Worm (Caenorhabditis elegans) whole organism, young adult: ENCODE results near the gene T02C12.5.

Experiments used
- B0336.3 ChIP-seq: fragments of 200-800 bp; sonication (Bioruptor generic); IDR thresholded peaks from 2 replicates; pipeline ENCODE4 v1.3.6; 2022; ENCODE audit warnings: missing genetic modification characterization, missing compliant biosample characterization
- F37B4.10 ChIP-seq: fragments of 200-800 bp; sonication (Bioruptor generic); IDR thresholded peaks from 2 replicates; pipeline ENCODE4 v1.3.6; 2022; ENCODE audit warnings: missing genetic modification characterization, missing compliant biosample characterization
- F57C9.4 ChIP-seq: sonication (generic microtip); optimal IDR thresholded peaks from 2 replicates; lab custom pipeline; 2017; ENCODE audit warnings: mild to moderate bottlenecking, missing genetic modification characterization, missing compliant biosample characterization
- Y79H2A.3 ChIP-seq: fragments of 200-800 bp; sonication (Bioruptor generic); conservative IDR thresholded peaks from 2 replicates; pipeline ENCODE4 v1.3.6; 2022; ENCODE audit warnings: missing genetic modification reagents, missing genetic modification characterization, missing compliant biosample characterization
- ama-1 ChIP-seq, 3 experiments: fragments of 150-350 bp in 1 of 3; sonication (generic microtip) in 2 of 3; optimal IDR thresholded peaks; 2 replicates each; lab custom pipeline; 2014 to 2018; ENCODE audit warnings: missing biosample characterization in 2 of 3, missing genetic modification characterization in 2 of 3, missing genetic modification reagents in 2 of 3
- atf-7 ChIP-seq: sonication (generic microtip); optimal IDR thresholded peaks from 2 replicates; lab custom pipeline; 2017; ENCODE audit warnings: mild to moderate bottlenecking, missing genetic modification characterization, missing compliant biosample characterization
- attf-3 ChIP-seq: fragments of 200-800 bp; sonication (Bioruptor generic); conservative IDR thresholded peaks from 2 replicates; pipeline ENCODE4 v1.3.6; 2022; ENCODE audit warnings: missing genetic modification reagents, missing genetic modification characterization, missing compliant biosample characterization
- attf-5 ChIP-seq: fragments of 200-800 bp; sonication (Bioruptor generic); optimal IDR thresholded peaks from 2 replicates; lab custom pipeline; 2018; ENCODE audit warnings: mild to moderate bottlenecking, missing genetic modification characterization, missing compliant biosample characterization
- bed-2 ChIP-seq: fragments of 200-800 bp; sonication (Bioruptor generic); IDR thresholded peaks from 2 replicates; pipeline ENCODE4 v1.3.6; 2022; ENCODE audit warnings: missing genetic modification reagents, missing genetic modification characterization, missing compliant biosample characterization
- cebp-1 ChIP-seq, 2 experiments: fragments of 200-800 bp in 1 of 2; sonication (Bioruptor generic) in 1 of 2; sonication (generic microtip) in 1 of 2; IDR thresholded peaks in 1 of 2; optimal IDR thresholded peaks in 1 of 2; 2 replicates each; pipeline versions ENCODE4 v1.3.6 to Lab custom; 2017 to 2022; ENCODE audit warnings: missing compliant biosample characterization in 2 of 2, missing genetic modification characterization in 2 of 2, mild to moderate bottlenecking in 1 of 2, missing genetic modification reagents in 1 of 2, moderate library complexity in 1 of 2
- cebp-2 ChIP-seq: fragments of 200-800 bp; sonication (Bioruptor generic); IDR thresholded peaks from 2 replicates; pipeline ENCODE4 v1.3.6; 2022; ENCODE audit warnings: missing genetic modification characterization, missing compliant biosample characterization
- ceh-27 ChIP-seq: fragments of 200-800 bp; sonication (Bioruptor generic); optimal IDR thresholded peaks from 2 replicates; lab custom pipeline; 2018; ENCODE audit warnings: mild to moderate bottlenecking, missing genetic modification characterization, moderate library complexity, missing compliant biosample characterization
- dox-1 ChIP-seq: fragments of 200-800 bp; sonication (Bioruptor generic); IDR thresholded peaks from 2 replicates; pipeline ENCODE4 v1.3.6; 2022; ENCODE audit warnings: missing genetic modification reagents, missing genetic modification characterization, missing compliant biosample characterization
- dpff-1 ChIP-seq: sonication (generic microtip); optimal IDR thresholded peaks from 2 replicates; lab custom pipeline; 2017; ENCODE audit warnings: mild to moderate bottlenecking, missing genetic modification characterization, missing compliant biosample characterization
- dpl-1 ChIP-seq: fragments of 150-350 bp; optimal IDR thresholded peaks from 2 replicates; lab custom pipeline; 2014; ENCODE audit warnings: missing biosample characterization, missing genetic modification reagents, missing genetic modification characterization
- efl-1 ChIP-seq: fragments of 150-350 bp; optimal IDR thresholded peaks from 2 replicates; lab custom pipeline; 2014; ENCODE audit warnings: missing biosample characterization, missing genetic modification reagents, missing genetic modification characterization
- egrh-3 ChIP-seq: fragments of 200-800 bp; sonication (Bioruptor generic); IDR thresholded peaks from 2 replicates; pipeline ENCODE4 v1.3.6; 2022; ENCODE audit warnings: missing genetic modification reagents, missing genetic modification characterization, missing compliant biosample characterization
- ekl-4 ChIP-seq: fragments of 200-800 bp; sonication (Bioruptor generic); IDR thresholded peaks from 2 replicates; pipeline ENCODE4 v1.3.6; 2022; ENCODE audit warnings: missing genetic modification reagents, missing genetic modification characterization, missing compliant biosample characterization
- ets-4 ChIP-seq: fragments of 200-800 bp; sonication (Bioruptor generic); optimal IDR thresholded peaks from 2 replicates; lab custom pipeline; 2018; ENCODE audit warnings: mild to moderate bottlenecking, missing genetic modification characterization, missing compliant biosample characterization
- fkh-3 ChIP-seq: sonication (generic microtip); optimal IDR thresholded peaks from 2 replicates; lab custom pipeline; 2016; ENCODE audit warnings: mild to moderate bottlenecking, missing genetic modification characterization, missing compliant biosample characterization
- hlh-12 ChIP-seq: sonication (generic microtip); optimal IDR thresholded peaks from 2 replicates; lab custom pipeline; 2016; ENCODE audit warnings: missing genetic modification characterization, missing compliant biosample characterization
- hmg-1.2 ChIP-seq: fragments of 200-800 bp; sonication (Bioruptor generic); IDR thresholded peaks from 2 replicates; pipeline ENCODE4 v1.3.6; 2022; ENCODE audit warnings: missing genetic modification reagents, missing genetic modification characterization, missing compliant biosample characterization
- hrde-1 ChIP-seq: sonication (generic microtip); optimal IDR thresholded peaks from 2 replicates; lab custom pipeline; 2016; ENCODE audit warnings: missing genetic modification characterization, mild to moderate bottlenecking, missing compliant biosample characterization, moderate library complexity, missing genotype, missing genetic modification reagents, borderline replicate concordance
- hsf-1 ChIP-seq: fragments of 200-800 bp; sonication (Bioruptor generic); IDR thresholded peaks from 2 replicates; pipeline ENCODE4 v1.3.6; 2022; ENCODE audit warnings: missing genetic modification reagents, missing genetic modification characterization, missing compliant biosample characterization
- madf-3 ChIP-seq: fragments of 200-800 bp; sonication (Bioruptor generic); IDR thresholded peaks from 2 replicates; pipeline ENCODE4 v1.3.6; 2022; ENCODE audit warnings: missing genetic modification reagents, missing genetic modification characterization, missing compliant biosample characterization
- madf-6 ChIP-seq: fragments of 200-800 bp; sonication (Bioruptor generic); IDR thresholded peaks from 2 replicates; pipeline ENCODE4 v1.3.6; 2022; ENCODE audit warnings: missing genetic modification reagents, missing genetic modification characterization, missing compliant biosample characterization
- madf-8 ChIP-seq: fragments of 200-800 bp; sonication (Bioruptor generic); conservative IDR thresholded peaks from 2 replicates; pipeline ENCODE4 v1.3.6; 2022; ENCODE audit warnings: missing genetic modification reagents, missing genetic modification characterization, missing compliant biosample characterization
- nhr-27 ChIP-seq: fragments of 200-800 bp; sonication (Bioruptor generic); optimal IDR thresholded peaks from 2 replicates; lab custom pipeline; 2018; ENCODE audit warnings: mild to moderate bottlenecking, missing genetic modification characterization, moderate library complexity, missing compliant biosample characterization
- nhr-80 ChIP-seq: sonication (generic microtip); optimal IDR thresholded peaks from 2 replicates; lab custom pipeline; 2016; ENCODE audit warnings: missing genetic modification characterization, missing compliant biosample characterization
- pbrm-1 ChIP-seq: fragments of 200-800 bp; sonication (Bioruptor generic); IDR thresholded peaks from 2 replicates; pipeline ENCODE4 v1.3.6; 2022; ENCODE audit warnings: missing genetic modification reagents, missing genetic modification characterization, missing compliant biosample characterization
- snpc-1.1 ChIP-seq: sonication (generic microtip); optimal IDR thresholded peaks from 2 replicates; lab custom pipeline; 2017; ENCODE audit warnings: missing genetic modification characterization, mild to moderate bottlenecking, missing compliant biosample characterization, antibody characterized with exemption, moderate library complexity, missing genotype, missing genetic modification reagents; ENCODE audit not compliant: insufficient read depth
- snpc-3.4 ChIP-seq: sonication (generic microtip); optimal IDR thresholded peaks from 2 replicates; lab custom pipeline; 2017; ENCODE audit warnings: missing genetic modification characterization, mild to moderate bottlenecking, missing compliant biosample characterization, antibody characterized with exemption, moderate library complexity, missing genotype, missing genetic modification reagents
- tlf-1 ChIP-seq: fragments of 200-800 bp; sonication (Bioruptor generic); optimal IDR thresholded peaks from 2 replicates; lab custom pipeline; 2018; ENCODE audit warnings: mild to moderate bottlenecking, missing genetic modification characterization, missing compliant biosample characterization
- ztf-18 ChIP-seq: sonication (generic microtip); optimal IDR thresholded peaks from 2 replicates; lab custom pipeline; 2016; ENCODE audit warnings: missing genotype, mild to moderate bottlenecking, missing genetic modification characterization, missing compliant biosample characterization
- ztf-22 ChIP-seq: fragments of 200-800 bp; sonication (Bioruptor generic); optimal IDR thresholded peaks from 2 replicates; lab custom pipeline; 2018; ENCODE audit warnings: mild to moderate bottlenecking, missing genetic modification characterization, moderate library complexity, missing compliant biosample characterization

T02C12.5 gene

DNA sequence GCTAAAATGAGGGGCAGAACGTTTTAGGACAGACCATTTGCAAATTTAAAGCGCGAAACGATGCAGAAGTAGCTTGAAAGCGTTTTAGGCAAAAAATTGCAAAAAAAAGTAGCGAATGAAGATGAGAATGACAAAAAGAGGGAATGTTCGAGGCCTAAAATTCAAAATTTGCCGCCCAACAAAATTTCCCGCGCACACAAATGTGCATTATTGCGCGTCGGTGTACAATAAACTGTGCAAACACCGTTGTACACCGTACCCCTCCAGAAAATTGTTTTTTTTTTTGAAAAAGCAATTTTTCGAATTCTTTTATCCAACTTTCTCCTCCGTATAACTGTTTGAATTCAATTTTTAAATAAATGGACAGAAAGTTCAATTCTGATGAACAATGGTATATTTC is 8.2 kb downstream of the T02C12.5 start, which contains the start of gene snpc-3.4 (continued):
- TF ChIP-seq hrde-1 (peak; percentile 4), snpc-3.4 (tag; lab: Kevin White, UChicago) (peak; percentile 94), ekl-4 (peak; percentile 88), B0336.3 (peak; percentile 84), dox-1 (peak; percentile 92), F37B4.10 (GFP tag; lab: Robert Waterston, UW) (0 out of 2 replicates have a peak, but pooled peaks have one; percentile 20), F57C9.4 (tag; lab: Kevin White, UChicago) (no peak), bed-2 (GFP tag; lab: Robert Waterston, UW) (0 out of 2 replicates have a peak, but pooled peaks have one; percentile 30), tlf-1 (GFP tag; lab: Kevin White, UChicago) (peak; percentile 94), attf-5 (GFP tag; lab: Kevin White, UChicago) (peak; percentile 13), cebp-2 (no peak), ceh-27 (GFP tag; lab: Kevin White, UChicago) (peak; percentile 71), efl-1 (GFP tag; lab: Kevin White, UChicago) (peak; percentile 99), hlh-12 (no peak), snpc-1.1 (tag; lab: Kevin White, UChicago) (peak; percentile 70), nhr-80 (no peak), fkh-3 (tag; lab: Kevin White, UChicago) (no peak), cebp-1 (GFP tag; IDR thresholded peaks at IDR 0.05; lab: Robert Waterston, UW) (no peak), cebp-1 (tag; optimal IDR thresholded peaks at IDR 0.05; lab: Kevin White, UChicago) (peak; percentile 53), dpl-1 (peak; percentile 96), attf-3 (GFP tag; lab: Robert Waterston, UW) (peak; percentile 63; the same call in 1 of the 2 replicates)

DNA sequence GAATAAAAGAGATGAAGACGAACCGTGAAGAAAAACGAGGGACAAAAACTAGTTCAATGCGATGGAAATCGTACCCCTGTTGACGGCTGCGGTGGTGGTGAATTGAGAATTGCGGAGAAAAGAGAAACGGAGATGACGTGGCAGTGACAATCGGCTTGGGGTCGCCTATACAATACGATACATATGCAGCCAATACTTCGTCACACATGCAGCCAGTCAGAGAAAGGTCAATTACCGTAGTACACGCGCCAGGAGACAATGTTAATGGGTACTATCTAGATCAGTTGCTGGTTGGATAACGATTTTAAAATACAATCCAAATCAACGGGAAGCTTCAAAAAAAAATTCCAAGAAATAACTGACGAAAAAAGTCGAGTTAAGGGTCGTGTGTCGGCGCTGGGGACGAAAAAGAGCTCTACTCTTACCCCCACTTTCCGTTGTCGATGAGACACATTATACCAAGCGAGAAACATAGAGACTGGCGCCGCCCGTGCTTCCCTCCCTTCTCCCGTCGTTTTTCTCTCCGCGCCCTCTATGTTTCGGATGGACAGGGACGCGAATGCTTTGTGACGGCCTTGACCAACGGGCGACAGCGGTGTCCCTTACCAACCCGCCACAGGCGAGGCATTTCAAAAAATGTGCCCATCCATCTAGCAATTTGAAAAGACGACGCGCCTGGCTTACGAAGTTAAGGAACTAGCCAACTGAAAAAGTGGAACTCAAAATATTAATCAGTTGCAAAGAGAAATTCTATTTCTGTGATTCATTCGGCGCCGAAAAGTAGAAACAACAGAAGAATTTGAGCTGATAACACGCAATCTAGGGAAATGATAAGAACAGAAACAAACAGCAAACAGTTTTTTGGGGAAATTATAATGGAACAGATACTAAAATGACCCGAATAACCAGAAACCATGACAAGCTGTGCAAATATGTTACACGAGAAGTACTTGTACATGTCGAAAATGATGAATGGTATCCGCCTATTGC is 9.1 kb downstream of the T02C12.5 start:
- TF ChIP-seq ama-1 (optimal IDR thresholded peaks at IDR 0.05; lab: Kevin White, UChicago) (no peak), ama-1 (GFP tag; optimal IDR thresholded peaks at IDR 0.05; lab: Kevin White, UChicago) (no peak), egrh-3 (GFP tag; lab: Robert Waterston, UW) (peak; percentile 70), ztf-18 (tag; lab: Kevin White, UChicago) (peak; percentile 25), cebp-1 (GFP tag; IDR thresholded peaks at IDR 0.05; lab: Robert Waterston, UW) (peak; percentile 29; the same call in 1 of the 2 replicates), cebp-1 (tag; optimal IDR thresholded peaks at IDR 0.05; lab: Kevin White, UChicago) (peak; percentile 60), pbrm-1 (GFP tag; lab: Robert Waterston, UW) (no peak), hmg-1.2 (GFP tag; lab: Robert Waterston, UW) (no peak), atf-7 (tag; lab: Kevin White, UChicago) (no peak), ztf-22 (GFP tag; lab: Kevin White, UChicago) (no peak), dpff-1 (tag; lab: Kevin White, UChicago) (no peak), hsf-1 (peak; percentile 11; the same call in 1 of the 2 replicates), nhr-27 (tag; lab: Kevin White, UChicago) (peak; percentile 28), madf-6 (GFP tag; lab: Robert Waterston, UW) (no peak), attf-5 (GFP tag; lab: Kevin White, UChicago) (peak; percentile 9), madf-3 (GFP tag; lab: Robert Waterston, UW) (0 out of 2 replicates have a peak, but pooled peaks have one; percentile 1), madf-8 (0 out of 2 replicates have a peak, but pooled peaks have one; percentile 13), Y79H2A.3 (no peak), nhr-80 (peak; percentile 88), ets-4 (GFP tag; lab: Kevin White, UChicago) (peak; percentile 44), dox-1 (peak; percentile 51)
